Worm (Caenorhabditis elegans) whole organism, L3 larva: ENCODE results near the gene lrpr-1.

ENCODE experiments used
- elt-1 ChIP-seq: fragments of 150-350 bp; optimal IDR thresholded peaks from 2 replicates; lab custom pipeline; 2014; ENCODE audit warnings: missing biosample characterization, missing genetic modification characterization
- elt-3 ChIP-seq, 3 experiments: fragments of 150-350 bp in 1 of 3; sonication (generic microtip) in 2 of 3; optimal IDR thresholded peaks; 2 replicates in 2 of 3; 4 replicates in 1 of 3; lab custom pipeline; 2014 to 2017; ENCODE audit warnings: missing biosample characterization in 3 of 3, missing genetic modification characterization in 3 of 3
- fkh-10 ChIP-seq: sonication (generic microtip); optimal IDR thresholded peaks from 2 replicates; lab custom pipeline; 2017; ENCODE audit warnings: missing biosample characterization, missing genetic modification reagents, missing genetic modification characterization
- fos-1 ChIP-seq: fragments of 150-350 bp; optimal IDR thresholded peaks from 2 replicates; lab custom pipeline; 2014; ENCODE audit warnings: missing biosample characterization, missing genetic modification characterization
- mdl-1 ChIP-seq: fragments of 150-350 bp; optimal IDR thresholded peaks from 2 replicates; lab custom pipeline; 2014; ENCODE audit warnings: missing biosample characterization, missing genetic modification characterization
- nhr-11 ChIP-seq: fragments of 150-350 bp; optimal IDR thresholded peaks from 2 replicates; lab custom pipeline; 2014; ENCODE audit warnings: missing biosample characterization, missing genetic modification characterization
- nhr-237 ChIP-seq: fragments of 150-350 bp; optimal IDR thresholded peaks from 2 replicates; lab custom pipeline; 2014; ENCODE audit warnings: missing biosample characterization, missing genetic modification characterization
- pha-4 ChIP-seq: fragments of 150-350 bp; optimal IDR thresholded peaks from 2 replicates; lab custom pipeline; 2014; ENCODE audit warnings: missing biosample characterization, missing genetic modification reagents, missing genetic modification characterization
- snpc-4 ChIP-seq: fragments of 150-350 bp; optimal IDR thresholded peaks from 2 replicates; lab custom pipeline; 2014; ENCODE audit warnings: missing biosample characterization, missing genetic modification characterization
- unc-39 ChIP-seq: sonication (generic microtip); optimal IDR thresholded peaks from 4 replicates; lab custom pipeline; 2017; ENCODE audit warnings: missing biosample characterization, missing genetic modification characterization
- unc-62 ChIP-seq: fragments of 150-350 bp; sonication (generic microtip); optimal IDR thresholded peaks from 4 replicates; lab custom pipeline; 2014; ENCODE audit warnings: missing biosample characterization, missing genetic modification reagents, missing genetic modification characterization

DNA sequence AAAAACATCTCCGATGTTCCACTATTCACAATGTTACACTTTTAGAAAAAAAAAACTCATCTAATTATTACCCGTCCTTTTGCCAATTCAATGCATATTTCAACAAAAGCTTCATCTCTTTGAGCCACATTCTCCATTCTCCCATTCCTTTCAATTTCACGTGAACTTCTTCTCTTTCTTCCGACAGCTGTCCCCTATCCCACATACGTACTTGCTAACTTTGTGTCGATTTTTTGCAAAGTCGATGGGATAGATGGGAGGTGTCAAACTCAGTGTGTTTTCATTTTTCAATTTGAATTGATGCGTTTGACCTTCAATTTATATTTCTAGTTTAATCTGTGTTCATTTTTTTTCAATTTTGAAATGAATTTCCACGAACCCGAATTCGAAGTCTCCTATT, 26.5 kb downstream of the lrpr-1 start:
- TF ChIP-seq fkh-10 (no peak), snpc-4 (tag; lab: Kevin White, UChicago) (no peak), nhr-11 (tag; lab: Kevin White, UChicago) (no peak), pha-4 (no peak), mdl-1 (tag; lab: Kevin White, UChicago) (no peak), elt-3 (tag; optimal IDR thresholded peaks at IDR 0.05; lab: Kevin White, UChicago) (no peak), unc-39 (tag; lab: Kevin White, UChicago) (no peak), elt-1 (tag; lab: Kevin White, UChicago) (no peak), unc-62 (GFP tag; lab: Kevin White, UChicago) (no peak), fos-1 (tag; lab: Kevin White, UChicago) (no peak), nhr-237 (tag; lab: Kevin White, UChicago) (no peak)
